Worm (Caenorhabditis elegans): ENCODE measurements around the gene K07H8.8.

ce11 chrIV:8317800-8318199 lies 49.6 kb upstream of the K07H8.8 start:
- TF ChIP-seq nhr-12 (tag; optimal IDR thresholded peaks at IDR 0.05), result no peak
- no peak for TF ChIP-seq lsy-12 (tag; optimal IDR thresholded peaks at IDR 0.05)
- TF ChIP-seq pha-4 (tag; optimal IDR thresholded peaks at IDR 0.05), result no peak
- TF ChIP-seq fkh-10 (GFP tag; optimal IDR thresholded peaks at IDR 0.05), result no peak
- no peak for TF ChIP-seq aly-2 (tag; optimal IDR thresholded peaks at IDR 0.05)
- no peak for TF ChIP-seq pqm-1 (tag; optimal IDR thresholded peaks at IDR 0.05)

Measured in whole organism, L3 larva.